Worm (Caenorhabditis elegans): ENCODE measurements around the gene slc-17.1.

DNA sequence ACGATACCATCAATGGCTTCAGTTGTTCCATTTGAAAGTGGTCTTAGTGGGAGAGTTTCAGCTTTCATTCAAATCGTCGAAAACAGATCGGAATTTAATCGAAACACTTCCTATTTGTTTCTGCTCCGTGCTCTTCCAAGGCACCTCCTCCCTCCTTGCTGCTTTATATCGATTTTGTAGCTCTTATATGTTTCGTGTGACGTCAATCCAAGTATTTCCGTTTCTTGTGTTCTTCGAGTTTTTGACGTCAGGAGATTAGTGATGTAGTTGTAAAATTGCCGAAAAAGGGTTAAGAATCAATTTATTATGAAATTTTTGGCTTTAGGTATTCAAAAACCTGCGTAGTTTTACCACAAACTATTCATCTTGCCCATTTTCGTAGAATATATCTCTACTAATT, 1.9 kb upstream of the slc-17.1 start, which contains the start of gene ZK54.3:
- TF ChIP-seq klf-2 (GFP tag; conservative IDR thresholded peaks at IDR 0.05): no peak
- no peak for TF ChIP-seq T22C8.4 (GFP tag; IDR thresholded peaks at IDR 0.05)
- no peak for TF ChIP-seq med-1 (GFP tag; optimal IDR thresholded peaks at IDR 0.05; ENCODE audit: insufficient read depth)
- TF ChIP-seq flt-1 (GFP tag; IDR thresholded peaks at IDR 0.05): no peak

Measured in whole organism, midembryonic.